Fruit fly (Drosophila melanogaster) whole organism, embryonic: Measurements from ENCODE around the gene eas.

Source experiments
- Abd-B ChIP-seq: fragments of 200-800 bp; sonication (Bioruptor generic); optimal IDR thresholded peaks from 2 replicates; lab custom pipeline; 2018; ENCODE audit warnings: missing biosample characterization, mild to moderate bottlenecking, missing genetic modification characterization, moderate library complexity
- Ada2b ChIP-seq: fragments of 200-800 bp; sonication (Bioruptor generic); IDR thresholded peaks from 2 replicates; pipeline ENCODE4 v1.3.6; 2022; ENCODE audit warnings: missing biosample characterization, missing genetic modification characterization
- Antp ChIP-seq: fragments of 200-800 bp; sonication (Bioruptor generic); optimal IDR thresholded peaks from 3 replicates; lab custom pipeline; 2016; ENCODE audit warnings: missing biosample characterization, missing genetic modification characterization
- Bdp1 ChIP-seq: fragments of 200-800 bp; sonication (Bioruptor generic); optimal IDR thresholded peaks from 3 replicates; lab custom pipeline; 2016; ENCODE audit warnings: missing biosample characterization, missing genetic modification characterization
- Blimp-1 ChIP-seq: fragments of 200-800 bp; sonication (Bioruptor generic); optimal IDR thresholded peaks from 3 replicates; lab custom pipeline; 2018; ENCODE audit warnings: missing biosample characterization, missing genetic modification characterization, mild to moderate bottlenecking, moderate library complexity, missing genetic modification reagents
- C15 ChIP-seq: fragments of 200-800 bp; sonication (Bioruptor generic); IDR thresholded peaks from 3 replicates; pipeline ENCODE4 v1.3.6; 2022; ENCODE audit warnings: missing biosample characterization, missing genetic modification characterization
- CG1024 ChIP-seq: fragments of 200-800 bp; sonication (Bioruptor generic); IDR thresholded peaks from 2 replicates; pipeline ENCODE4 v1.3.6; 2022; ENCODE audit warnings: missing biosample characterization, missing genetic modification characterization
- CG10321 ChIP-seq: fragments of 200-800 bp; sonication (Bioruptor generic); IDR thresholded peaks from 2 replicates; pipeline ENCODE4 v1.3.6; 2022; ENCODE audit warnings: missing biosample characterization, missing genetic modification characterization
- CG10979 ChIP-seq: fragments of 200-800 bp; sonication (Bioruptor generic); optimal IDR thresholded peaks from 2 replicates; lab custom pipeline; 2018; ENCODE audit warnings: missing biosample characterization, mild to moderate bottlenecking, missing genetic modification characterization, moderate library complexity
- CG12659 ChIP-seq: fragments of 200-800 bp; sonication (Bioruptor generic); optimal IDR thresholded peaks from 3 replicates; lab custom pipeline; 2017; ENCODE audit warnings: mild to moderate bottlenecking, missing biosample characterization, missing genetic modification reagents, missing genetic modification characterization
- CG32532 ChIP-seq: fragments of 200-800 bp; sonication (Bioruptor generic); IDR thresholded peaks from 2 replicates; pipeline ENCODE4 v1.3.6; 2022; ENCODE audit warnings: missing biosample characterization, missing genetic modification characterization
- CG34422 ChIP-seq: fragments of 200-800 bp; sonication (Bioruptor generic); IDR thresholded peaks from 3 replicates; pipeline ENCODE4 v1.3.6; 2022; ENCODE audit warnings: missing biosample characterization, missing genetic modification characterization
- CG4617 ChIP-seq: fragments of 200-800 bp; sonication (Bioruptor generic); optimal IDR thresholded peaks from 3 replicates; lab custom pipeline; 2016; ENCODE audit warnings: missing biosample characterization, missing genetic modification characterization, borderline replicate concordance
- CG8089 ChIP-seq: fragments of 200-800 bp; sonication (Bioruptor generic); optimal IDR thresholded peaks from 3 replicates; lab custom pipeline; 2016; ENCODE audit warnings: missing biosample characterization, missing genetic modification characterization
- CG8924 ChIP-seq: fragments of 200-800 bp; optimal IDR thresholded peaks from 3 replicates; lab custom pipeline; 2019; ENCODE audit warnings: missing biosample characterization, mild to moderate bottlenecking, missing genetic modification characterization, moderate library complexity
- CkIIα-i1 ChIP-seq: fragments of 200-800 bp; sonication (Bioruptor generic); IDR thresholded peaks from 2 replicates; pipeline ENCODE4 v1.3.6; 2022; ENCODE audit warnings: missing biosample characterization, missing genetic modification characterization
- Dfd ChIP-seq, 2 experiments: fragments of >200 bp; optimal IDR thresholded peaks; 2 replicates each; lab custom pipeline; 2017; ENCODE audit warnings: missing biosample characterization in 2 of 2, missing genetic modification characterization in 2 of 2
- Ets65A ChIP-seq: fragments of 200-800 bp; sonication (Bioruptor generic); peaks from one replicate; lab custom pipeline; 2016; ENCODE audit warnings: missing biosample characterization, missing genetic modification characterization
- Fer2 ChIP-seq: fragments of 200-800 bp; sonication (Bioruptor generic); optimal IDR thresholded peaks from 2 replicates; lab custom pipeline; 2018; ENCODE audit warnings: missing biosample characterization, mild to moderate bottlenecking, missing genetic modification characterization, moderate library complexity
- Gsc ChIP-seq: fragments of 200-800 bp; sonication (Bioruptor generic); IDR thresholded peaks from 2 replicates; pipeline ENCODE4 v1.3.6; 2022; ENCODE audit warnings: missing biosample characterization, missing genetic modification characterization
- HLH54F ChIP-seq: fragments of 200-800 bp; sonication (Bioruptor generic); optimal IDR thresholded peaks from 3 replicates; lab custom pipeline; 2016; ENCODE audit warnings: missing biosample characterization, missing genetic modification characterization
- Mes4 ChIP-seq: fragments of 200-800 bp; sonication (Bioruptor generic); optimal IDR thresholded peaks from 2 replicates; lab custom pipeline; 2016; ENCODE audit warnings: missing biosample characterization, missing genetic modification characterization
- NC2α ChIP-seq: fragments of 200-800 bp; sonication (Bioruptor generic); optimal IDR thresholded peaks from 2 replicates; lab custom pipeline; 2016; ENCODE audit warnings: missing biosample characterization, missing genetic modification characterization
- Neu2 ChIP-seq: fragments of 200-800 bp; sonication (Bioruptor generic); optimal IDR thresholded peaks from 3 replicates; lab custom pipeline; 2016; ENCODE audit warnings: missing biosample characterization, missing genetic modification characterization, borderline replicate concordance
- Xrp1 ChIP-seq: fragments of 200-800 bp; sonication (Bioruptor generic); IDR thresholded peaks from 2 replicates; pipeline ENCODE4 v1.3.6; 2022; ENCODE audit warnings: missing biosample characterization, missing genetic modification characterization
- YL-1 ChIP-seq: fragments of 200-800 bp; sonication (Bioruptor generic); optimal IDR thresholded peaks from 3 replicates; lab custom pipeline; 2017; ENCODE audit warnings: missing biosample characterization, mild to moderate bottlenecking, missing genetic modification characterization
- bbx ChIP-seq: fragments of 200-800 bp; sonication (Bioruptor generic); IDR thresholded peaks from 2 replicates; pipeline ENCODE4 v1.3.6; 2022; ENCODE audit warnings: missing biosample characterization, missing genetic modification characterization; ENCODE audit not compliant: partially characterized antibody
- br ChIP-seq: fragments of >200 bp; optimal IDR thresholded peaks from 2 replicates; lab custom pipeline; 2017
- bsh ChIP-seq, 2 experiments: fragments of 200-800 bp; sonication (Bioruptor generic); optimal IDR thresholded peaks; 2 replicates each; lab custom pipeline; 2017 to 2018; ENCODE audit warnings: mild to moderate bottlenecking in 2 of 2, missing biosample characterization in 2 of 2, missing genetic modification characterization in 2 of 2, moderate library complexity in 1 of 2
- cad ChIP-seq: fragments of >200 bp; optimal IDR thresholded peaks from 2 replicates; lab custom pipeline; 2017; ENCODE audit warnings: missing biosample characterization, missing genetic modification characterization
- ci ChIP-seq: fragments of 200-800 bp; sonication (Bioruptor generic); IDR thresholded peaks from 3 replicates; pipeline ENCODE4 v1.3.6; 2022; ENCODE audit warnings: missing biosample characterization, missing genetic modification characterization
- danr ChIP-seq: fragments of 200-800 bp; sonication (Bioruptor generic); IDR thresholded peaks from 2 replicates; pipeline ENCODE4 v1.3.6; 2022; ENCODE audit warnings: missing biosample characterization, missing genetic modification characterization
- dimm ChIP-seq: fragments of 200-800 bp; sonication (Bioruptor generic); IDR thresholded peaks from 2 replicates; pipeline ENCODE4 v1.3.6; 2022; ENCODE audit warnings: missing biosample characterization, missing genetic modification characterization
- dmrt99B ChIP-seq: fragments of 200-800 bp; sonication (Bioruptor generic); optimal IDR thresholded peaks from 2 replicates; lab custom pipeline; 2018; ENCODE audit warnings: missing biosample characterization, mild to moderate bottlenecking, missing genetic modification characterization, moderate library complexity
- emc ChIP-seq: fragments of 200-800 bp; sonication (Bioruptor generic); optimal IDR thresholded peaks from 2 replicates; lab custom pipeline; 2016; ENCODE audit warnings: missing biosample characterization, missing genetic modification characterization
- exex ChIP-seq: fragments of 200-800 bp; sonication (Bioruptor generic); optimal IDR thresholded peaks from 4 replicates; lab custom pipeline; 2018; ENCODE audit warnings: missing biosample characterization, mild to moderate bottlenecking, missing genetic modification characterization, moderate library complexity
- ftz-f1 ChIP-seq: fragments of 200-800 bp; sonication (Bioruptor generic); optimal IDR thresholded peaks from 2 replicates; lab custom pipeline; 2016; ENCODE audit warnings: missing biosample characterization, missing genetic modification characterization
- insv ChIP-seq, 2 experiments: fragments of 200-800 bp; sonication (Bioruptor generic); optimal IDR thresholded peaks; 3 replicates each; lab custom pipeline; 2016 to 2018; ENCODE audit warnings: missing biosample characterization in 2 of 2, missing genetic modification characterization in 2 of 2
- lmd ChIP-seq: fragments of 200-800 bp; sonication (Bioruptor generic); IDR thresholded peaks from 2 replicates; pipeline ENCODE4 v1.3.6; 2022; ENCODE audit warnings: missing biosample characterization, missing genetic modification characterization
- lov ChIP-seq, 2 experiments: fragments of 200-800 bp in 1 of 2; fragments of >200 bp in 1 of 2; sonication (Bioruptor generic) in 1 of 2; IDR thresholded peaks in 1 of 2; optimal IDR thresholded peaks in 1 of 2; 2 replicates in 1 of 2; 3 replicates in 1 of 2; pipeline versions ENCODE4 v1.3.6 to Lab custom; 2017 to 2022; ENCODE audit warnings: missing biosample characterization in 1 of 2, missing genetic modification characterization in 1 of 2
- maf-S ChIP-seq: fragments of 200-800 bp; sonication (Bioruptor generic); optimal IDR thresholded peaks from 2 replicates; lab custom pipeline; 2016; ENCODE audit warnings: missing biosample characterization, missing genetic modification characterization
- nmo ChIP-seq: fragments of 200-800 bp; sonication (Bioruptor generic); optimal IDR thresholded peaks from 2 replicates; lab custom pipeline; 2018; ENCODE audit warnings: missing biosample characterization, mild to moderate bottlenecking, missing genetic modification characterization, moderate library complexity
- nom ChIP-seq: fragments of 200-800 bp; sonication (Bioruptor generic); optimal IDR thresholded peaks from 2 replicates; lab custom pipeline; 2017; ENCODE audit warnings: missing biosample characterization, missing genetic modification characterization, mild to moderate bottlenecking, moderate library complexity, missing genetic modification reagents
- org-1 ChIP-seq: fragments of 200-800 bp; sonication (Bioruptor generic); optimal IDR thresholded peaks from 2 replicates; lab custom pipeline; 2017; ENCODE audit warnings: missing biosample characterization, missing genetic modification characterization
- peb ChIP-seq: fragments of 200-800 bp; sonication (Bioruptor generic); IDR thresholded peaks from 2 replicates; pipeline ENCODE4 v1.3.6; 2022; ENCODE audit warnings: missing biosample characterization, missing genetic modification characterization
- pho ChIP-seq: fragments of 200-800 bp; sonication (Bioruptor generic); optimal IDR thresholded peaks from 2 replicates; lab custom pipeline; 2016; ENCODE audit warnings: missing biosample characterization, missing genetic modification characterization
- sna ChIP-seq: fragments of 200-800 bp; sonication (Bioruptor generic); IDR thresholded peaks from 2 replicates; pipeline ENCODE4 v1.3.6; 2022; ENCODE audit warnings: missing biosample characterization, missing genetic modification characterization; ENCODE audit not compliant: partially characterized antibody
- wdn ChIP-seq: fragments of 200-800 bp; sonication (Bioruptor generic); IDR thresholded peaks from 2 replicates; pipeline ENCODE4 v1.3.6; 2022; ENCODE audit warnings: missing biosample characterization, missing genetic modification characterization
- z ChIP-seq: fragments of 200-800 bp; sonication (Bioruptor generic); IDR thresholded peaks from 3 replicates; pipeline ENCODE4 v1.3.6; 2022; ENCODE audit warnings: missing biosample characterization, missing genetic modification characterization
- zen2 ChIP-seq: fragments of 200-800 bp; sonication (Bioruptor generic); IDR thresholded peaks from 3 replicates; pipeline ENCODE4 v1.3.6; 2022; ENCODE audit warnings: missing biosample characterization, missing genetic modification characterization; ENCODE audit not compliant: partially characterized antibody

eas gene

DNA sequence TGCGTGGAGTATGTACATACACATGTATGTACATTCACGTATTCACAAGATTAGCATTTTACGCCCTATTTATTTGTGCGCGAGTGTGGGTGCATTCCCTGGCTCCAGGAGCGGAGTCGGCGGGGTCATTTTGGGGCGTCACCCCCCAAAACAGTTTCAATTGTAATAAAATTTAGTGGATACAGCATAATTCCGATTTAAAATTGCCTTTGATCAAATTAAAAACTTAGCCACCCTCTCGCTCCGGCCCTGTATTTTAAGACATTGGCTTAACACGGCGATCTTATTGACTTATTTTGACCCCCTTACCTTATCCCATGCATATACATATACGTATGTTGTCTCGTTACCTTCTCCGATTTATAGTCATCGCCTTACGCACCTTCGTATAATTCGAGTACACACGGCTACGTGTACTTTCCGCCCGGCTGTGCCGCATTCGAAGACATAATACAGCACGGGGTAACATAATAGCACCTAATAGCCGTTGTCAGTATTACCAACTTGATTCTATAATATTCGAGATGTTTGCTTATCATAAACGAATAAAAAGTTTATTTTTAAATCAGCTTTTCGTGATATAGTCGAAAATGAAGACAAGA is 1.3 kb downstream of the eas start (continued):
- TF ChIP-seq dmrt99B (tag; lab: Kevin White, UChicago) (peak; percentile 86), bbx (GFP tag; lab: Robert Waterston, UW) (peak; percentile 18; the same call in 1 of the 2 replicates), peb (GFP tag; lab: Robert Waterston, UW) (peak; percentile 88), maf-S (GFP tag; lab: Kevin White, UChicago) (peak; percentile 55), CkIIα-i1 (GFP tag; lab: Robert Waterston, UW) (peak; percentile 56; the same call in 1 of the 2 replicates), pho (GFP tag; lab: Kevin White, UChicago) (peak; percentile 55), Bdp1 (GFP tag; lab: Kevin White, UChicago) (peak; percentile 31), lov (optimal IDR thresholded peaks at IDR 0.05; lab: Kevin White, UChicago) (no peak), lov (GFP tag; IDR thresholded peaks at IDR 0.05; lab: Robert Waterston, UW) (peak; percentile 83; the same call in 2 of the 3 replicates), lmd (GFP tag; lab: Robert Waterston, UW) (peak; percentile 94), Neu2 (no peak), Ada2b (GFP tag; lab: Robert Waterston, UW) (peak; percentile 85), bsh (GFP tag; optimal IDR thresholded peaks at IDR 0.05; lab: Kevin White, UChicago) (peak; percentile 50 to 76), C15 (GFP tag; lab: Robert Waterston, UW) (peak; percentile 80; the same call in 2 of the 3 replicates), NC2α (peak; percentile 60), exex (tag; lab: Kevin White, UChicago) (no peak), CG1024 (GFP tag; lab: Robert Waterston, UW) (peak; percentile 88), CG32532 (GFP tag; lab: Robert Waterston, UW) (peak; percentile 85), Blimp-1 (peak; percentile 68), CG4617 (GFP tag; lab: Kevin White, UChicago) (peak; percentile 47), danr (GFP tag; lab: Robert Waterston, UW) (peak; percentile 84), Mes4 (GFP tag; lab: Kevin White, UChicago) (peak; percentile 42), Fer2 (tag; lab: Kevin White, UChicago) (peak; percentile 29), sna (GFP tag; lab: Robert Waterston, UW) (no peak), CG8089 (GFP tag; lab: Kevin White, UChicago) (peak; percentile 71), Antp (peak; percentile 95), insv (GFP tag; optimal IDR thresholded peaks at IDR 0.05; lab: Kevin White, UChicago) (no peak), wdn (GFP tag; lab: Robert Waterston, UW) (peak; percentile 60), Dfd (GFP tag; optimal IDR thresholded peaks at IDR 0.05; lab: Kevin White, UChicago) (no peak), cad (no peak), org-1 (GFP tag; lab: Kevin White, UChicago) (peak; percentile 80), YL-1 (GFP tag; lab: Kevin White, UChicago) (no peak), z (no peak), CG12659 (GFP tag; lab: Kevin White, UChicago) (peak; percentile 55), ftz-f1 (GFP tag; lab: Kevin White, UChicago) (peak; percentile 4), Xrp1 (GFP tag; lab: Robert Waterston, UW) (peak; percentile 89), CG8924 (tag; lab: Kevin White, UChicago) (peak; percentile 54), br (lab: Kevin White, UChicago) (no peak), HLH54F (GFP tag; lab: Kevin White, UChicago) (peak; percentile 69), CG34422 (GFP tag; lab: Robert Waterston, UW) (peak; percentile 95), Gsc (GFP tag; lab: Robert Waterston, UW) (no peak; the same call in 1 of the 2 replicates), nom (GFP tag; lab: Kevin White, UChicago) (peak; percentile 75), zen2 (no peak), CG10321 (peak; percentile 60), dimm (GFP tag; lab: Robert Waterston, UW) (no peak), CG10979 (tag; lab: Kevin White, UChicago) (peak; percentile 72), nmo (peak; percentile 94), ci (GFP tag; lab: Robert Waterston, UW) (peak; percentile 93), emc (GFP tag; lab: Kevin White, UChicago) (peak; percentile 31), Abd-B (peak; percentile 81), Ets65A (GFP tag; lab: Kevin White, UChicago) (peak; percentile 98)
